Fruit fly (Drosophila melanogaster) whole organism, embryonic: ENCODE measurements around the gene CG8117.

Experiments used
- Abd-B ChIP-seq: fragments of 200-800 bp; sonication (Bioruptor generic); optimal IDR thresholded peaks from 2 replicates; lab custom pipeline; 2018; ENCODE audit warnings: missing biosample characterization, mild to moderate bottlenecking, missing genetic modification characterization, moderate library complexity
- BtbVII ChIP-seq: fragments of 200-800 bp; sonication (Bioruptor generic); optimal IDR thresholded peaks from 3 replicates; lab custom pipeline; 2017; ENCODE audit warnings: missing biosample characterization, mild to moderate bottlenecking, missing genetic modification characterization
- CG12659 ChIP-seq: fragments of 200-800 bp; sonication (Bioruptor generic); optimal IDR thresholded peaks from 3 replicates; lab custom pipeline; 2017; ENCODE audit warnings: mild to moderate bottlenecking, missing biosample characterization, missing genetic modification reagents, missing genetic modification characterization
- CG12744 ChIP-seq: fragments of 200-800 bp; sonication (Bioruptor generic); optimal IDR thresholded peaks from 2 replicates; lab custom pipeline; 2016; ENCODE audit warnings: missing biosample characterization, missing genetic modification characterization
- CG15011 ChIP-seq: fragments of 200-800 bp; sonication (Bioruptor generic); optimal IDR thresholded peaks from 3 replicates; lab custom pipeline; 2018; ENCODE audit warnings: missing biosample characterization, mild to moderate bottlenecking, missing genetic modification characterization
- CG16815 ChIP-seq: fragments of 200-800 bp; sonication (Bioruptor generic); optimal IDR thresholded peaks from 3 replicates; lab custom pipeline; 2017; ENCODE audit warnings: missing biosample characterization, mild to moderate bottlenecking, missing genetic modification characterization
- CG2116 ChIP-seq: fragments of 200-800 bp; sonication (Bioruptor generic); optimal IDR thresholded peaks from 3 replicates; lab custom pipeline; 2018; ENCODE audit warnings: missing biosample characterization, mild to moderate bottlenecking, missing genetic modification characterization
- CG2875 ChIP-seq: fragments of 200-800 bp; sonication (Bioruptor generic); optimal IDR thresholded peaks from 2 replicates; lab custom pipeline; 2017; ENCODE audit warnings: missing biosample characterization, mild to moderate bottlenecking, missing genetic modification characterization, missing genetic modification reagents
- CG32772 ChIP-seq: fragments of 200-800 bp; sonication (Bioruptor generic); IDR thresholded peaks from 2 replicates; pipeline ENCODE4 v1.3.6; 2022; ENCODE audit warnings: missing biosample characterization, missing genetic modification characterization
- CG33557 ChIP-seq: fragments of 200-800 bp; sonication (Bioruptor generic); optimal IDR thresholded peaks from 2 replicates; lab custom pipeline; 2019; ENCODE audit warnings: missing biosample characterization, mild to moderate bottlenecking, missing genetic modification characterization, moderate library complexity
- CG6791 ChIP-seq: fragments of 200-800 bp; sonication (Bioruptor generic); IDR thresholded peaks from 3 replicates; pipeline ENCODE4 v1.3.6; 2022; ENCODE audit warnings: missing biosample characterization, missing genetic modification characterization; ENCODE audit not compliant: partially characterized antibody
- CG7786 ChIP-seq: fragments of 200-800 bp; sonication (Bioruptor generic); optimal IDR thresholded peaks from 2 replicates; lab custom pipeline; 2016; ENCODE audit warnings: missing biosample characterization, missing genetic modification characterization
- CG7963 ChIP-seq: fragments of 200-800 bp; sonication (Bioruptor generic); IDR thresholded peaks from 3 replicates; pipeline ENCODE4 v1.3.6; 2022; ENCODE audit warnings: missing biosample characterization, missing genetic modification characterization; ENCODE audit not compliant: partially characterized antibody
- CG9215 ChIP-seq: fragments of 200-800 bp; sonication (Bioruptor generic); IDR thresholded peaks from 2 replicates; pipeline ENCODE4 v1.3.6; 2022; ENCODE audit warnings: missing biosample characterization, missing genetic modification characterization
- CG9727 ChIP-seq: fragments of 200-800 bp; sonication (Bioruptor generic); optimal IDR thresholded peaks from 3 replicates; lab custom pipeline; 2017; ENCODE audit warnings: missing biosample characterization, mild to moderate bottlenecking, missing genetic modification characterization
- Doc3 ChIP-seq: fragments of 200-800 bp; sonication (Bioruptor generic); IDR thresholded peaks from 3 replicates; pipeline ENCODE4 v1.3.6; 2022; ENCODE audit warnings: missing biosample characterization, missing genetic modification characterization; ENCODE audit not compliant: partially characterized antibody
- E2f2 ChIP-seq: fragments of 200-800 bp; sonication (Bioruptor generic); IDR thresholded peaks from 2 replicates; pipeline ENCODE4 v1.3.6; 2022; ENCODE audit warnings: missing biosample characterization, missing genetic modification characterization
- Hsf ChIP-seq: fragments of 200-800 bp; sonication (Bioruptor generic); optimal IDR thresholded peaks from 3 replicates; lab custom pipeline; 2016; ENCODE audit warnings: missing biosample characterization, missing genetic modification characterization
- Lhr ChIP-seq: fragments of 200-800 bp; sonication (Bioruptor generic); optimal IDR thresholded peaks from 3 replicates; lab custom pipeline; 2017; ENCODE audit warnings: mild to moderate bottlenecking, missing biosample characterization, missing genetic modification reagents, missing genetic modification characterization
- Oaz ChIP-seq: fragments of 200-800 bp; sonication (Bioruptor generic); IDR thresholded peaks from 2 replicates; pipeline ENCODE4 v1.3.6; 2022; ENCODE audit warnings: missing biosample characterization, missing genetic modification characterization
- Opbp ChIP-seq: fragments of 200-800 bp; sonication (Bioruptor generic); IDR thresholded peaks from 3 replicates; pipeline ENCODE4 v1.3.6; 2022; ENCODE audit warnings: missing biosample characterization, missing genetic modification characterization; ENCODE audit not compliant: partially characterized antibody
- Ssrp ChIP-seq: fragments of 200-800 bp; sonication (Bioruptor generic); optimal IDR thresholded peaks from 2 replicates; lab custom pipeline; 2018; ENCODE audit warnings: missing biosample characterization, mild to moderate bottlenecking, missing genetic modification characterization, moderate library complexity
- Stat92E ChIP-seq, 3 experiments: fragments of >200 bp in 2 of 3; fragments of 200-800 bp in 1 of 3; sonication (Bioruptor generic) in 1 of 3; optimal IDR thresholded peaks; 2 replicates each; lab custom pipeline; 2017 to 2019; ENCODE audit warnings: missing biosample characterization in 3 of 3, missing genetic modification characterization in 3 of 3, mild to moderate bottlenecking in 1 of 3, moderate library complexity in 1 of 3
- Trl ChIP-seq, 3 experiments: fragments of >200 bp in 2 of 3; fragments of 200-800 bp in 1 of 3; sonication (Bioruptor generic) in 1 of 3; optimal IDR thresholded peaks; 2 replicates in 1 of 3; 3 replicates in 2 of 3; lab custom pipeline; 2016 to 2017; ENCODE audit warnings: missing biosample characterization in 1 of 3, missing genetic modification characterization in 1 of 3
- Usf ChIP-seq: fragments of 200-800 bp; sonication (Bioruptor generic); optimal IDR thresholded peaks from 2 replicates; lab custom pipeline; 2017; ENCODE audit warnings: missing genotype, missing biosample characterization, missing genetic modification characterization
- Xrp1 ChIP-seq: fragments of 200-800 bp; sonication (Bioruptor generic); IDR thresholded peaks from 2 replicates; pipeline ENCODE4 v1.3.6; 2022; ENCODE audit warnings: missing biosample characterization, missing genetic modification characterization
- abd-A ChIP-seq: fragments of 200-800 bp; sonication (Bioruptor generic); optimal IDR thresholded peaks from 3 replicates; lab custom pipeline; 2019; ENCODE audit warnings: missing biosample characterization, mild to moderate bottlenecking, missing genetic modification characterization, moderate library complexity
- cato ChIP-seq: fragments of 200-800 bp; sonication (Bioruptor generic); optimal IDR thresholded peaks from 2 replicates; lab custom pipeline; 2016; ENCODE audit warnings: missing biosample characterization, missing genetic modification characterization, borderline replicate concordance
- chm ChIP-seq: fragments of 200-800 bp; sonication (Bioruptor generic); IDR thresholded peaks from 2 replicates; pipeline ENCODE4 v1.3.6; 2022; ENCODE audit warnings: missing biosample characterization, missing genetic modification characterization
- cwo ChIP-seq: fragments of 200-800 bp; sonication (Bioruptor generic); optimal IDR thresholded peaks from 3 replicates; lab custom pipeline; 2017; ENCODE audit warnings: missing biosample characterization, missing genetic modification characterization, mild to moderate bottlenecking, moderate library complexity, missing genetic modification reagents
- dmrt11E ChIP-seq: fragments of 200-800 bp; sonication (Bioruptor generic); optimal IDR thresholded peaks from 3 replicates; lab custom pipeline; 2018; ENCODE audit warnings: missing biosample characterization, mild to moderate bottlenecking, missing genetic modification characterization, moderate library complexity
- eyg ChIP-seq: fragments of 200-800 bp; sonication (Bioruptor generic); optimal IDR thresholded peaks from 3 replicates; lab custom pipeline; 2016; ENCODE audit warnings: missing biosample characterization, missing genetic modification characterization
- gcm ChIP-seq: fragments of 200-800 bp; sonication (Bioruptor generic); optimal IDR thresholded peaks from 2 replicates; lab custom pipeline; 2019; ENCODE audit warnings: missing biosample characterization, mild to moderate bottlenecking, missing genetic modification characterization, moderate library complexity
- gfzf ChIP-seq: fragments of 200-800 bp; sonication (Bioruptor generic); optimal IDR thresholded peaks from 2 replicates; lab custom pipeline; 2016; ENCODE audit warnings: missing biosample characterization, mild to moderate bottlenecking, missing genetic modification characterization, moderate library complexity
- gro ChIP-seq: fragments of 200-800 bp; sonication (Bioruptor generic); optimal IDR thresholded peaks from 2 replicates; lab custom pipeline; 2016; ENCODE audit warnings: missing biosample characterization, missing genetic modification characterization
- gt ChIP-seq: fragments of 200-800 bp; sonication (Bioruptor generic); IDR thresholded peaks from 2 replicates; pipeline ENCODE4 v1.3.6; 2022; ENCODE audit warnings: missing biosample characterization, missing genetic modification characterization
- inv ChIP-seq: fragments of 200-800 bp; sonication (Bioruptor generic); IDR thresholded peaks from 2 replicates; pipeline ENCODE4 v1.3.6; 2022; ENCODE audit warnings: missing biosample characterization, missing genetic modification characterization; ENCODE audit not compliant: partially characterized antibody
- nmo ChIP-seq: fragments of 200-800 bp; sonication (Bioruptor generic); optimal IDR thresholded peaks from 2 replicates; lab custom pipeline; 2018; ENCODE audit warnings: missing biosample characterization, mild to moderate bottlenecking, missing genetic modification characterization, moderate library complexity
- phol ChIP-seq: fragments of 200-800 bp; sonication (Bioruptor generic); optimal IDR thresholded peaks from 3 replicates; lab custom pipeline; 2018; ENCODE audit warnings: missing biosample characterization, mild to moderate bottlenecking, missing genetic modification characterization, moderate library complexity
- sd ChIP-seq: fragments of 200-800 bp; sonication (Bioruptor generic); optimal IDR thresholded peaks from 3 replicates; lab custom pipeline; 2018; ENCODE audit warnings: missing biosample characterization, mild to moderate bottlenecking, missing genetic modification characterization, moderate library complexity
- sens ChIP-seq: fragments of 200-800 bp; sonication (Bioruptor generic); peaks from one replicate; lab custom pipeline; 2016; ENCODE audit warnings: missing biosample characterization, missing genetic modification characterization
- shn ChIP-seq: fragments of 200-800 bp; sonication (Bioruptor generic); optimal IDR thresholded peaks from 3 replicates; lab custom pipeline; 2016; ENCODE audit warnings: missing biosample characterization, missing genetic modification characterization
- sim ChIP-seq: fragments of 200-800 bp; sonication (Bioruptor generic); IDR thresholded peaks from 2 replicates; pipeline ENCODE4 v1.3.6; 2022; ENCODE audit warnings: missing biosample characterization, missing genetic modification characterization
- slou ChIP-seq: fragments of 200-800 bp; sonication (Bioruptor generic); optimal IDR thresholded peaks from 3 replicates; lab custom pipeline; 2016; ENCODE audit warnings: missing biosample characterization, missing genetic modification characterization
- trh ChIP-seq: fragments of 200-800 bp; sonication (Bioruptor generic); optimal IDR thresholded peaks from 2 replicates; lab custom pipeline; 2016; ENCODE audit warnings: missing biosample characterization, missing genetic modification characterization
- twi ChIP-seq: fragments of 200-800 bp; optimal IDR thresholded peaks from 2 replicates; lab custom pipeline; 2019; ENCODE audit warnings: missing biosample characterization, mild to moderate bottlenecking, missing genetic modification characterization, moderate library complexity
- vnd ChIP-seq: fragments of 200-800 bp; sonication (Bioruptor generic); IDR thresholded peaks from 3 replicates; pipeline ENCODE4 v1.3.6; 2022; ENCODE audit warnings: missing biosample characterization, missing genetic modification characterization; ENCODE audit not compliant: partially characterized antibody
- zfh1 ChIP-seq: fragments of 200-800 bp; sonication (Bioruptor generic); IDR thresholded peaks from 3 replicates; pipeline ENCODE4 v1.3.6; 2022; ENCODE audit warnings: missing biosample characterization, missing genetic modification characterization

The CG8117 gene

dm6 chrX:15671026-15671563, 27.1 kb downstream of the CG8117 start, which contains the start of gene CG15646 (continued):
- TF ChIP-seq Lhr (GFP tag; lab: Kevin White, UChicago) (peak; percentile 43), Doc3 (GFP tag; lab: Robert Waterston, UW) (no peak), slou (GFP tag; lab: Kevin White, UChicago) (peak; percentile 15), inv (GFP tag; lab: Robert Waterston, UW) (no peak), CG12659 (GFP tag; lab: Kevin White, UChicago) (peak; percentile 38), Abd-B (GFP tag; lab: Kevin White, UChicago) (peak; percentile 49), zfh1 (GFP tag; lab: Robert Waterston, UW) (peak; percentile 74; the same call in 2 of the 3 replicates), Usf (GFP tag; lab: Kevin White, UChicago) (peak; percentile 51), CG16815 (GFP tag; lab: Kevin White, UChicago) (peak; percentile 82), eyg (GFP tag; lab: Kevin White, UChicago) (no peak), vnd (no peak), CG2875 (GFP tag; lab: Kevin White, UChicago) (peak; percentile 57), Ssrp (peak; percentile 84), shn (GFP tag; lab: Kevin White, UChicago) (no peak), chm (GFP tag; lab: Robert Waterston, UW) (no peak), phol (tag; lab: Kevin White, UChicago) (peak; percentile 87), Trl (optimal IDR thresholded peaks at IDR 0.05; lab: Kevin White, UChicago) (peak in 1 of 2 experiments; percentile 10), Trl (GFP tag; optimal IDR thresholded peaks at IDR 0.05; lab: Kevin White, UChicago) (no peak), CG7963 (GFP tag; lab: Robert Waterston, UW) (peak; percentile 50; the same call in 1 of the 3 replicates), dmrt11E (peak; percentile 97), CG32772 (GFP tag; lab: Robert Waterston, UW) (0 out of 2 replicates have a peak, but pooled peaks have one; percentile 50), gfzf (GFP tag; lab: Kevin White, UChicago) (no peak), sd (peak; percentile 62), gt (GFP tag; lab: Robert Waterston, UW) (0 out of 2 replicates have a peak, but pooled peaks have one; percentile 5), cwo (no peak), twi (tag; lab: Kevin White, UChicago) (peak; percentile 71), CG2116 (peak; percentile 30), CG6791 (GFP tag; lab: Robert Waterston, UW) (peak; percentile 73; the same call in 2 of the 3 replicates), CG7786 (GFP tag; lab: Kevin White, UChicago) (no peak), sim (GFP tag; lab: Robert Waterston, UW) (peak; percentile 77), trh (GFP tag; lab: Kevin White, UChicago) (peak; percentile 15), Xrp1 (GFP tag; lab: Robert Waterston, UW) (peak; percentile 91), Stat92E (GFP tag; optimal IDR thresholded peaks at IDR 0.05; lab: Kevin White, UChicago) (peak in 1 of 3 experiments; percentile 79), E2f2 (no peak), CG15011 (GFP tag; lab: Kevin White, UChicago) (peak; percentile 52), CG33557 (GFP tag; lab: Kevin White, UChicago) (peak; percentile 95), CG9215 (0 out of 2 replicates have a peak, but pooled peaks have one; percentile 9), gcm (GFP tag; lab: Kevin White, UChicago) (peak; percentile 82), nmo (peak; percentile 92), abd-A (no peak), cato (peak; percentile 43), BtbVII (GFP tag; lab: Kevin White, UChicago) (peak; percentile 26), CG9727 (peak; percentile 92), Hsf (peak; percentile 27), gro (GFP tag; lab: Kevin White, UChicago) (no peak), sens (GFP tag; lab: Kevin White, UChicago) (peak; percentile 93), CG12744 (GFP tag; lab: Kevin White, UChicago) (no peak), Opbp (GFP tag; lab: Robert Waterston, UW) (peak; percentile 67; the same call in 2 of the 3 replicates), Oaz (GFP tag; lab: Robert Waterston, UW) (no peak)
